Fruit fly (Drosophila melanogaster) whole organism, adult: ENCODE data around the gene ClC-a.

Source experiments
- CG11617 ChIP-seq: fragments of 200-800 bp; sonication (Bioruptor generic); optimal IDR thresholded peaks from 2 replicates; lab custom pipeline; 2017; ENCODE audit warnings: mild to moderate bottlenecking, missing biosample characterization, missing genetic modification reagents, missing genetic modification characterization
- CG12768 ChIP-seq: fragments of 200-800 bp; sonication (Bioruptor generic); optimal IDR thresholded peaks from 2 replicates; lab custom pipeline; 2017; ENCODE audit warnings: missing biosample characterization, missing genetic modification characterization, mild to moderate bottlenecking, moderate library complexity, missing genetic modification reagents
- CG14711 ChIP-seq: fragments of 200-800 bp; sonication (Bioruptor generic); optimal IDR thresholded peaks from 2 replicates; lab custom pipeline; 2018; ENCODE audit warnings: missing biosample characterization, mild to moderate bottlenecking, missing genetic modification characterization, moderate library complexity
- CG1620 ChIP-seq: fragments of 200-800 bp; sonication (Bioruptor generic); optimal IDR thresholded peaks from 2 replicates; lab custom pipeline; 2016; ENCODE audit warnings: missing biosample characterization, missing genetic modification characterization
- CG33017 ChIP-seq: fragments of 200-800 bp; sonication (Bioruptor generic); optimal IDR thresholded peaks from 2 replicates; lab custom pipeline; 2018; ENCODE audit warnings: missing biosample characterization, mild to moderate bottlenecking, missing genetic modification characterization, moderate library complexity
- CG5204 ChIP-seq: fragments of 200-800 bp; sonication (Bioruptor generic); optimal IDR thresholded peaks from 2 replicates; lab custom pipeline; 2016; ENCODE audit warnings: missing biosample characterization, missing genetic modification characterization
- CG7045 ChIP-seq: fragments of 200-800 bp; sonication (Bioruptor generic); optimal IDR thresholded peaks from 2 replicates; lab custom pipeline; 2017; ENCODE audit warnings: missing biosample characterization, mild to moderate bottlenecking, missing genetic modification characterization
- CG7101 ChIP-seq: fragments of 200-800 bp; sonication (Bioruptor generic); optimal IDR thresholded peaks from 2 replicates; lab custom pipeline; 2018; ENCODE audit warnings: missing biosample characterization, mild to moderate bottlenecking, missing genetic modification characterization, moderate library complexity
- Clk ChIP-seq: fragments of 200-800 bp; sonication (Bioruptor generic); optimal IDR thresholded peaks from 2 replicates; lab custom pipeline; 2017; ENCODE audit warnings: missing biosample characterization, missing genetic modification characterization
- Crg-1 ChIP-seq: fragments of 200-800 bp; sonication (Bioruptor generic); optimal IDR thresholded peaks from 2 replicates; lab custom pipeline; 2016; ENCODE audit warnings: missing biosample characterization, missing genetic modification characterization
- Hr96 ChIP-seq: fragments of 200-800 bp; sonication (Bioruptor generic); optimal IDR thresholded peaks from 2 replicates; lab custom pipeline; 2016; ENCODE audit warnings: missing biosample characterization, missing genetic modification characterization
- Mnt ChIP-seq: fragments of 200-800 bp; sonication (Bioruptor generic); optimal IDR thresholded peaks from 2 replicates; lab custom pipeline; 2016; ENCODE audit warnings: missing biosample characterization, mild to moderate bottlenecking, missing genetic modification characterization
- bab1 ChIP-seq: fragments of 200-800 bp; sonication (Bioruptor generic); optimal IDR thresholded peaks from 3 replicates; lab custom pipeline; 2019; ENCODE audit warnings: missing biosample characterization, mild to moderate bottlenecking, missing genetic modification characterization, moderate library complexity
- cic ChIP-seq: fragments of 200-800 bp; sonication (Bioruptor generic); optimal IDR thresholded peaks from 2 replicates; lab custom pipeline; 2017; ENCODE audit warnings: missing biosample characterization, mild to moderate bottlenecking, missing genetic modification characterization, moderate library complexity
- cnc ChIP-seq, 2 experiments: fragments of >200 bp; optimal IDR thresholded peaks; 2 replicates each; lab custom pipeline; 2017
- kay ChIP-seq: fragments of 200-800 bp; sonication (Bioruptor generic); peaks from one replicate; lab custom pipeline; 2016; ENCODE audit warnings: missing biosample characterization, missing genetic modification characterization, borderline replicate concordance
- ovo ChIP-seq: fragments of 200-800 bp; sonication (Bioruptor generic); optimal IDR thresholded peaks from 2 replicates; lab custom pipeline; 2016; ENCODE audit warnings: missing biosample characterization, missing genetic modification characterization
- pad ChIP-seq: fragments of 200-800 bp; sonication (Bioruptor generic); optimal IDR thresholded peaks from 3 replicates; lab custom pipeline; 2017; ENCODE audit warnings: missing biosample characterization, missing genetic modification characterization, mild to moderate bottlenecking, moderate library complexity, missing genetic modification reagents
- tj ChIP-seq: fragments of 200-800 bp; sonication (Bioruptor generic); optimal IDR thresholded peaks from 3 replicates; lab custom pipeline; 2017; ENCODE audit warnings: missing biosample characterization, mild to moderate bottlenecking, missing genetic modification characterization, moderate library complexity
- toe ChIP-seq: fragments of 200-800 bp; sonication (Bioruptor generic); optimal IDR thresholded peaks from 2 replicates; lab custom pipeline; 2016; ENCODE audit warnings: missing biosample characterization, missing genetic modification characterization

The ClC-a gene

dm6 chr3R:11812881-11813466 lies at the start of gene ClC-a:
ClC-a (minus strand) TSS chr3R:11813207.
- TF ChIP-seq CG7045 (GFP tag; lab: Kevin White, UChicago) (no peak), CG7101 (tag; lab: Kevin White, UChicago) (no peak), kay (GFP tag; lab: Kevin White, UChicago) (peak; percentile 94), cic (GFP tag; lab: Kevin White, UChicago) (peak; percentile 89), tj (GFP tag; lab: Kevin White, UChicago) (peak; percentile 81), cnc (optimal IDR thresholded peaks at IDR 0.05; lab: Kevin White, UChicago) (no peak), Hr96 (GFP tag; lab: Kevin White, UChicago) (no peak), Clk (no peak), Mnt (GFP tag; lab: Kevin White, UChicago) (peak; percentile 59), pad (no peak), CG12768 (GFP tag; lab: Kevin White, UChicago) (peak; percentile 9), CG11617 (GFP tag; lab: Kevin White, UChicago) (no peak), CG5204 (GFP tag; lab: Kevin White, UChicago) (no peak), Crg-1 (GFP tag; lab: Kevin White, UChicago) (no peak), ovo (GFP tag; lab: Kevin White, UChicago) (peak; percentile 18), CG14711 (tag; lab: Kevin White, UChicago) (no peak), bab1 (GFP tag; lab: Kevin White, UChicago) (peak; percentile 74)

- TF ChIP-seq CG14711 (tag; lab: Kevin White, UChicago) = no peak
- no peak for TF ChIP-seq Hr96 (GFP tag; lab: Kevin White, UChicago)
- TF ChIP-seq CG1620 (GFP tag; lab: Kevin White, UChicago) = no peak
- no peak for TF ChIP-seq CG7045 (GFP tag; lab: Kevin White, UChicago)
- TF ChIP-seq cnc (optimal IDR thresholded peaks at IDR 0.05; lab: Kevin White, UChicago) = no peak
- TF ChIP-seq CG11617 (GFP tag; lab: Kevin White, UChicago) = no peak
- TF ChIP-seq cic (GFP tag; lab: Kevin White, UChicago) = no peak
- no peak for TF ChIP-seq Mnt (GFP tag; lab: Kevin White, UChicago)
- no peak for TF ChIP-seq tj (GFP tag; lab: Kevin White, UChicago)
- TF ChIP-seq ovo (GFP tag; lab: Kevin White, UChicago) = no peak
- no peak for TF ChIP-seq Crg-1 (GFP tag; lab: Kevin White, UChicago)
- no peak for TF ChIP-seq pad
- TF ChIP-seq kay (GFP tag; lab: Kevin White, UChicago) = no peak
- TF ChIP-seq CG5204 (GFP tag; lab: Kevin White, UChicago) = no peak
- no peak for TF ChIP-seq CG7101 (tag; lab: Kevin White, UChicago)
- TF ChIP-seq CG33017 = no peak
- no peak for TF ChIP-seq toe
- no peak for TF ChIP-seq bab1 (GFP tag; lab: Kevin White, UChicago)
- no peak for TF ChIP-seq CG12768 (GFP tag; lab: Kevin White, UChicago)
These were observed 46.7 kb upstream of the ClC-a start for dm6 chr3R:11859534-11860254.

- no peak for TF ChIP-seq Crg-1 (GFP tag; lab: Kevin White, UChicago)
- TF ChIP-seq CG11617 (GFP tag; lab: Kevin White, UChicago) = no peak
- TF ChIP-seq CG1620 (GFP tag; lab: Kevin White, UChicago) = no peak
- no peak for TF ChIP-seq CG14711 (tag; lab: Kevin White, UChicago)
- TF ChIP-seq kay (GFP tag; lab: Kevin White, UChicago) = no peak
These were observed 46.1 kb upstream of the ClC-a start for dm6 chr3R:11859103-11859502.

dm6 chr3R:11856295-11856694 lies 43.3 kb upstream of the ClC-a start:
- TF ChIP-seq CG7101 (tag; lab: Kevin White, UChicago) (no peak), CG11617 (GFP tag; lab: Kevin White, UChicago) (no peak), kay (GFP tag; lab: Kevin White, UChicago) (no peak), CG12768 (GFP tag; lab: Kevin White, UChicago) (no peak), Clk (no peak), Crg-1 (GFP tag; lab: Kevin White, UChicago) (no peak), CG1620 (GFP tag; lab: Kevin White, UChicago) (no peak), Mnt (GFP tag; lab: Kevin White, UChicago) (no peak), pad (no peak), CG7045 (GFP tag; lab: Kevin White, UChicago) (no peak), CG33017 (no peak), toe (no peak), ovo (GFP tag; lab: Kevin White, UChicago) (no peak), bab1 (GFP tag; lab: Kevin White, UChicago) (no peak)

dm6 chr3R:11855156-11855555 lies 42.1 kb upstream of the ClC-a start:
- TF ChIP-seq bab1 (GFP tag; lab: Kevin White, UChicago) (no peak), pad (no peak), CG11617 (GFP tag; lab: Kevin White, UChicago) (no peak), cnc (optimal IDR thresholded peaks at IDR 0.05; lab: Kevin White, UChicago) (no peak), tj (GFP tag; lab: Kevin White, UChicago) (no peak), CG12768 (GFP tag; lab: Kevin White, UChicago) (no peak), CG7045 (GFP tag; lab: Kevin White, UChicago) (no peak), Clk (no peak), ovo (GFP tag; lab: Kevin White, UChicago) (no peak), CG33017 (no peak), CG5204 (GFP tag; lab: Kevin White, UChicago) (no peak), Mnt (GFP tag; lab: Kevin White, UChicago) (no peak), CG14711 (tag; lab: Kevin White, UChicago) (no peak), toe (no peak), Hr96 (GFP tag; lab: Kevin White, UChicago) (no peak), Crg-1 (GFP tag; lab: Kevin White, UChicago) (no peak), CG7101 (tag; lab: Kevin White, UChicago) (no peak), cic (GFP tag; lab: Kevin White, UChicago) (no peak), kay (GFP tag; lab: Kevin White, UChicago) (no peak), CG1620 (GFP tag; lab: Kevin White, UChicago) (no peak)
